Fruit fly (Drosophila melanogaster): ENCODE results near the gene CG7384.

The CG7384 gene

dm6 chr2L:10510088-10510487 lies at the start of gene CG7384:
Gene CG7384, minus strand, starts transcription at chr2L:10510453.
- no peak for TF ChIP-seq ttk (optimal IDR thresholded peaks at IDR 0.05)
- no peak for TF ChIP-seq Sin3A (optimal IDR thresholded peaks at IDR 0.05)
- no peak for TF ChIP-seq psq (optimal IDR thresholded peaks at IDR 0.05)
- no peak for TF ChIP-seq Myc (optimal IDR thresholded peaks at IDR 0.05)
- TF ChIP-seq insv (optimal IDR thresholded peaks at IDR 0.05): no peak
- TF ChIP-seq h (optimal IDR thresholded peaks at IDR 0.05): no peak

- no peak for TF ChIP-seq ttk (optimal IDR thresholded peaks at IDR 0.05)
- no peak for TF ChIP-seq Myc (optimal IDR thresholded peaks at IDR 0.05)
Observed at dm6 chr2L:10555269-10555668, 45.0 kb upstream of the CG7384 start.

DNA sequence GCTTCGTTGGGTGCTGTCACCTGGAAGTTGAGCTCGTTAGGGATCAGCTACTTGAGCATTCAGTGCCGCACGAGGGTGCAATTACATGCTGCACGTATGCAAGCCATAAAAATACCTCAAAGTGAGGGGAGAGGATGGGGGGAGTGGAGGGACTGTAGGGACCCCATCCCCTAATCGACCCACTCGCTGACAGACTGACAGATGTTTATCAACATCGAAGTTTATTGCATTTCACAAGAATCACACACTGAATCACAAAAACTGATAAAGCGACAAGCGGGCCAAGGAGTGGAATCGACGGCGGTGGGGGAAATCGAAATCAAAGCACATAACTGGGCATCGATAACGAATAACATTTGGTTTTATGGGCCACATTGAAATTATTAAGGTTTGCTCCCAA lies 44.4 kb upstream of the CG7384 start:
- no peak for TF ChIP-seq h (optimal IDR thresholded peaks at IDR 0.05)
- TF ChIP-seq psq (optimal IDR thresholded peaks at IDR 0.05): no peak
- no peak for TF ChIP-seq insv (optimal IDR thresholded peaks at IDR 0.05)
- no peak for TF ChIP-seq ttk (optimal IDR thresholded peaks at IDR 0.05)
- TF ChIP-seq Sin3A (optimal IDR thresholded peaks at IDR 0.05): no peak
- TF ChIP-seq Myc (optimal IDR thresholded peaks at IDR 0.05): no peak

dm6 chr2L:10553692-10554091 lies 43.4 kb upstream of the CG7384 start:
- TF ChIP-seq Myc (optimal IDR thresholded peaks at IDR 0.05) (no peak), ttk (optimal IDR thresholded peaks at IDR 0.05) (no peak), psq (optimal IDR thresholded peaks at IDR 0.05) (no peak), insv (optimal IDR thresholded peaks at IDR 0.05) (no peak), Sin3A (optimal IDR thresholded peaks at IDR 0.05) (no peak), h (optimal IDR thresholded peaks at IDR 0.05) (no peak)

DNA sequence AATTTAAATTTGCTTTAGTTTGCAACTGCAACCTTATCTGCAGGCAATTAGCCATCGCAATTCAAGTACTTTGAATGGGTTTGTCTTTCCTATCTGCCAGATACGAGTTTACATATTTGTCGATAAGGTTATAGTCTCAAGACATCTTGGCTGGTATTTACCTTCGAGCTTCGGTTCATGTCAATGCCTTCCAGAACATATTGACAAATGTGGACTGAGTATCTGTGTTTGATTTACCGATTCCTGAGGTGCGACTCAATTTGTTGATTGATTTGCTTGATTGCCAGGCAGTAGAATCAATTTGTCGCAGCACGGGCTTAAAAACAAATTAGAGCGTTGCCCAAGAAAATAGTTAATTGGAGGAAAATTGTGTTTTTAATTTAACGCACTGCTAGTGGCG lies 42.6 kb upstream of the CG7384 start:
- TF ChIP-seq Sin3A (optimal IDR thresholded peaks at IDR 0.05) (no peak), insv (optimal IDR thresholded peaks at IDR 0.05) (no peak), psq (optimal IDR thresholded peaks at IDR 0.05) (no peak), Myc (optimal IDR thresholded peaks at IDR 0.05) (no peak), h (optimal IDR thresholded peaks at IDR 0.05) (no peak), ttk (optimal IDR thresholded peaks at IDR 0.05) (no peak)

DNA sequence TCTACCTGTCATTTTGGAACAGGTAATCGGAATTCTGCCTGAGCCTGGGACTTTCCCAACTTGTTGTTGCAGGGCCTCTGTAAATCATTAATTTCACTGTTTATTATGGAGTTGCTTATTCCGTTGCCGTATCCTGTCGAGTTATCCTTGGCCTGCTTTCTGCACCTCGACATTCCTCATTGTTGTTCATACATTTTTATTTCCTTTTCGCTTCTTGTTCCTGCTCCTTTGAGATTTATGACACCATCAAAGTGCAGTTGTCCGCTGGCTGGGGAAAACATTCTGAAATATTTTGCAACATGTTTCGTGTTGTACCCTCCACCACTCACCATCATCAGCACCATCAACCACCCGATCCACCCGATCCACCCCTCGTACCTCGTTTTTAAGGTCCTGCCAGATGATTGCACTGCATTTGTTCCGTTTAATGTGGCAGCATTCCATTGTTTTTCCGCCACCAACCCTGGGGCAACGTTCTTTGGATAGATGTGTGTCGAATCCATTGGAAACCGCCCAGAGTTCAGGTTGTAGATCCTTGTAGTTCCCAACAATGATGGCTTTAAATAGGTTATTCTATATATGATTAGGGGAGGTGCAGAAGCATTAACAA lies 38.7 kb upstream of the CG7384 start:
- no peak for TF ChIP-seq ttk (optimal IDR thresholded peaks at IDR 0.05)
- no peak for TF ChIP-seq insv (optimal IDR thresholded peaks at IDR 0.05)

DNA sequence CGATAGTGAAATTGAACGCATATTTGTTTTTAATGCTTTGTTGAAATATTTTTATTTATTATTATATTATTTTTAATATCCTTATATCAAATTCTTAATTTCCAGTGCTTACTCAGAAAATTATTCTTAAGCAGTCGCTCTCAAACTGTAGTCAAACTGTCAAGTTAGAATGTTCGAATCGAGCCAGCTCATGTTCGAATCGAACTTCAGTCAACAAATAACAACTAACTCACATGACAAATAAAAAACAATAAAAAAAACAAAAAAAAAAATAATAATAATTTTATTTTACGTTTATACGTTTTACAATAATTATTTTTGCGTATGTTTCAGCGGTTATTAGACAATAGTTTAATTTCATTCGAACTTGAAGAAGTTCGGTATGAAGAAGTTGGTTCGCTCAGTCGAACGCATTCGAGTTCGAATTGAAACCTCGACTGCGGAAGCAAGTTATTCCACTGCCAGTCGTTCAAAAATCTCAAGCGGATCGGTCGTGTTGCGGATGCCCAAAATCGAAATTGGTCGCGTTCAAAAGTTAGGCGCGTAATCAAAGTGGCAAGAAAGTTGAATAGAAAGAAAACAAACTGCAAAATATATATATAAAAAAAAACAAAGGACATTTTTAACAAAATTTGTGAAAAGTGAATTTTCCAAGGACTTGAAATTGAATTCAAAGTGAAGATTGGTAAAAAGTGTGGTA lies 34.3 kb upstream of the CG7384 start, which contains the start of gene Trim9:
Gene Trim9 (plus strand): TSS at position 463 of the 700 bp plus-strand sequence.
- no peak for TF ChIP-seq psq (optimal IDR thresholded peaks at IDR 0.05)
- no peak for TF ChIP-seq Sin3A (optimal IDR thresholded peaks at IDR 0.05)

- TF ChIP-seq psq (optimal IDR thresholded peaks at IDR 0.05): no peak
Observed at dm6 chr2L:10543992-10544391, 33.7 kb upstream of the CG7384 start.

DNA sequence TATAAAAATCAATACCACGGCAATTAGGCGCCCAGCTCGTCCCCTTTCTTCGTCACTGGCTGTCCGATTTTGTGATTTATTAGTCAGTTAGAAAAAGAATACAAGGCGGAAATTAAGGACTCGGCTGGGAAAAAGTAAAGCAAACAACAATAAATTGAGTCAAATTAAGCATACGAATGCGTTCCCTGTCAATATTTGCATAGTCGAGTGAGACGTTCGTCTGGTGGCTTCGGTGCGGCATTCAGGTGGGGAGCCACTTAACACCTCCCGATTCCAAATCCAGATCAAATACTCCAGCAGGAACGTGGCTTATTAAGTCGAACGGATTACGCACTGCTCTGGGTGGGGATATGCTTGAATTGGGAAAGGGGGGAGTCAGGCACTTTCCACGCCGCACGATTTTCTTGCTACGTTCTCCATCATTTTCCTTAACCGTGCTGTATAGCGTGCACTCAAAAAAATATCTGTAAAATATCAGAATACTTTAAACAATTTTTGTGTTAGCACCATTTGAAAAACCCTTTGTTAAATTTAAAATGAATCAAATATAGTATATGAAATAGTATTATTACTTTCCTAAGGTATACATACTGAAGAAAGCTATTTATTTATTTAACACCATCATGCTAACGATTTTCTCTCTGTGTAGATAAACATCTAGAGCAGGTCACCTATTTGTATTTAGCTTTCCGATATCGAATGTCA lies 32.9 kb upstream of the CG7384 start:
- TF ChIP-seq h (optimal IDR thresholded peaks at IDR 0.05) (no peak), ttk (optimal IDR thresholded peaks at IDR 0.05) (no peak), psq (optimal IDR thresholded peaks at IDR 0.05) (no peak)

DNA sequence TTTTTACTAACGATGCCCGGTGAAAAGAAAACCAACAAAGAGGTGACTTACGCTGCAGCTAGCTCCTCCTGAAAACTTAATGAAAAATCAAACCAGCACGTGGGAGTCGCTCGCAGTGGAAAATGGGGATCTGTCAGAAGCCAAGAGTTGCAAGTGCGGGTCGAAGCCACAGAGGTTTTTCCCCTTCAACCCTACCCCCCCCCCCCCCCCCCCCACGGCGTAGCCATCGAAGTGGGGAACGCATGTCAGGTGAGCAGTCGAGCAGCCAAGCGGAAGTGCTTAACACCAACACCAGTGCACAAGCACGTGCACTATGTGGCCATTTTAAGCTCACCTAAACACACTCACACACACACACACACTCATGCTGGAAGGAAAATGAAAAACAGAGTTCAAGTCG lies 29.1 kb upstream of the CG7384 start:
- TF ChIP-seq Myc (optimal IDR thresholded peaks at IDR 0.05) (no peak), ttk (optimal IDR thresholded peaks at IDR 0.05) (no peak), Sin3A (optimal IDR thresholded peaks at IDR 0.05) (no peak), insv (optimal IDR thresholded peaks at IDR 0.05) (no peak), h (optimal IDR thresholded peaks at IDR 0.05) (no peak), psq (optimal IDR thresholded peaks at IDR 0.05) (no peak)

DNA sequence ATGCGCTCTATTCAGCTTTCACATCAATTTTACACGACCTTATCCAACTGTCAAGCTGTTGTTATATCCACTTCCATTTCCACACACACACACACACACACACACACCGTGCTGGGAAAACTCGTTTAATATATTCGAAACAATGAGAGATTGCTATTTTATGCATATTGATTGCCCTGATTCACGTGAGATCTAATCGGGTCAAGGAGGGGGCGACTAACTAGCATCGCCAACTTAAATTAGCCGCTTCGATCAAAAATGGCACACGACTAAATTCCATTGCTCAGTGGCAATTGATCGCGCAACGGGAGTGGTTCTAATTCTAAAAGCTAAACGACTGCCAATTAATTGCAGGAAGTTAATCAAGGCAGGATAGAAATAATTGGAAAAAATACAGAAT lies 23.8 kb upstream of the CG7384 start, which contains the start of gene CG18302:
Gene CG18302 (plus strand): TSS at position 301 of the 400 bp plus-strand sequence.
- no peak for TF ChIP-seq Myc (optimal IDR thresholded peaks at IDR 0.05)
- TF ChIP-seq h (optimal IDR thresholded peaks at IDR 0.05): no peak
- TF ChIP-seq psq (optimal IDR thresholded peaks at IDR 0.05): no peak
- no peak for TF ChIP-seq ttk (optimal IDR thresholded peaks at IDR 0.05)
- no peak for TF ChIP-seq Sin3A (optimal IDR thresholded peaks at IDR 0.05)
- no peak for TF ChIP-seq insv (optimal IDR thresholded peaks at IDR 0.05)

DNA sequence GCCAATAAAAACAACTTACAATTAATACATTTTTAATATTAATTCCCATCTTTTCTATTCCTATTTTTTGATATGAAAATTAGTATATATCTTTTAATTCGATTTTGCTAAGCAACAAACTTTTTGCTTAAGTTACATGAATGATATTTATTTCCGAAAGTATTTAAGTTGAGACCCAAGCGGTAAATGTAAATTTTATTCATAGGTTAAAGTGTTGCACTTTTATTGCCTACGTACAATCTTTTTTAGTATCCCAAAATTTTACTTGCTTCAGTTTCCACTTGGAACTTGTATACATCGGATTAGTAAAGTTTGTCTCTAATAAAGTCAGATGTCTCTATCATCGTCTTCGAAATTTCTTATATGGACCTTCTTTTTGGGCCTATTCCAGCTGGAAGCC lies 21.3 kb upstream of the CG7384 start, which contains the start of gene CG18301:
Gene CG18301 (plus strand): TSS at position 301 of the 400 bp plus-strand sequence.
- no peak for TF ChIP-seq insv (optimal IDR thresholded peaks at IDR 0.05)
- TF ChIP-seq h (optimal IDR thresholded peaks at IDR 0.05): no peak
- TF ChIP-seq Sin3A (optimal IDR thresholded peaks at IDR 0.05): no peak
- TF ChIP-seq Myc (optimal IDR thresholded peaks at IDR 0.05): no peak
- TF ChIP-seq psq (optimal IDR thresholded peaks at IDR 0.05): no peak
- no peak for TF ChIP-seq ttk (optimal IDR thresholded peaks at IDR 0.05)

- TF ChIP-seq ttk (optimal IDR thresholded peaks at IDR 0.05) (no peak), h (optimal IDR thresholded peaks at IDR 0.05) (no peak), insv (optimal IDR thresholded peaks at IDR 0.05) (no peak), Myc (optimal IDR thresholded peaks at IDR 0.05) (no peak), psq (optimal IDR thresholded peaks at IDR 0.05) (no peak), Sin3A (optimal IDR thresholded peaks at IDR 0.05) (no peak)
Observed at dm6 chr2L:10530089-10530488, 19.8 kb upstream of the CG7384 start.

Data from Kc167 (cell line).